Fruit fly (Drosophila melanogaster) whole organism, wandering third instar larva: ENCODE measurements around the gene Gr8a.

ENCODE experiments used
- Abd-B ChIP-seq: fragments of >200 bp; optimal IDR thresholded peaks from 2 replicates; lab custom pipeline; 2017; ENCODE audit warnings: missing biosample characterization, missing genetic modification characterization
- CG32264 ChIP-seq: fragments of 200-800 bp; sonication (Bioruptor generic); optimal IDR thresholded peaks from 2 replicates; lab custom pipeline; 2016; ENCODE audit warnings: missing biosample characterization, missing genetic modification characterization
- CG9705 ChIP-seq: fragments of 200-800 bp; sonication (Bioruptor generic); optimal IDR thresholded peaks from 2 replicates; lab custom pipeline; 2018; ENCODE audit warnings: missing biosample characterization, mild to moderate bottlenecking, missing genetic modification characterization
- Dfd ChIP-seq: fragments of >200 bp; optimal IDR thresholded peaks from 2 replicates; lab custom pipeline; 2017; ENCODE audit warnings: missing biosample characterization, missing genetic modification characterization
- Dif ChIP-seq: fragments of 200-275, 200-300 bp; sonication (Bioruptor generic); optimal IDR thresholded peaks from 2 replicates; lab custom pipeline; 2018; ENCODE audit warnings: missing biosample characterization, missing genetic modification characterization; ENCODE audit not compliant: partially characterized antibody
- HLH106 ChIP-seq: fragments of 200-800 bp; optimal IDR thresholded peaks from 3 replicates; lab custom pipeline; 2019; ENCODE audit warnings: missing biosample characterization, mild to moderate bottlenecking, missing genetic modification characterization, moderate library complexity
- Hnf4 ChIP-seq: fragments of 200-800 bp; sonication (Bioruptor generic); optimal IDR thresholded peaks from 2 replicates; lab custom pipeline; 2016; ENCODE audit warnings: missing biosample characterization, mild to moderate bottlenecking, missing genetic modification characterization
- Hr78 ChIP-seq: fragments of >200 bp; optimal IDR thresholded peaks from 2 replicates; lab custom pipeline; 2017; ENCODE audit warnings: missing biosample characterization, missing genetic modification characterization
- Hr83 ChIP-seq: fragments of 200-300 bp; sonication (Bioruptor generic); optimal IDR thresholded peaks from 2 replicates; lab custom pipeline; 2016; ENCODE audit warnings: missing biosample characterization, mild to moderate bottlenecking, missing genetic modification characterization, moderate library complexity; ENCODE audit not compliant: poor library complexity, severe bottlenecking
- Jra ChIP-seq: sonication (Bioruptor generic); optimal IDR thresholded peaks from 2 replicates; lab custom pipeline; 2016; ENCODE audit warnings: missing biosample characterization, missing genetic modification characterization
- Mio ChIP-seq: sonication (Bioruptor generic); optimal IDR thresholded peaks from 2 replicates; lab custom pipeline; 2016; ENCODE audit warnings: missing biosample characterization, missing genetic modification characterization
- Myc ChIP-seq: fragments of >200 bp; optimal IDR thresholded peaks from 2 replicates; lab custom pipeline; 2017
- OdsH ChIP-seq: fragments of 200-800 bp; sonication (Bioruptor generic); optimal IDR thresholded peaks from 2 replicates; lab custom pipeline; 2016; ENCODE audit warnings: missing biosample characterization, mild to moderate bottlenecking, missing genetic modification characterization
- Rel ChIP-seq, 2 experiments: fragments of 200-800 bp; sonication (Bioruptor generic) in 1 of 2; optimal IDR thresholded peaks; 2 replicates in 1 of 2; 3 replicates in 1 of 2; lab custom pipeline; 2016 to 2019; ENCODE audit warnings: mild to moderate bottlenecking in 2 of 2, missing biosample characterization in 2 of 2, missing genetic modification characterization in 2 of 2, moderate library complexity in 1 of 2
- Vsx2 ChIP-seq: fragments of 200-300, 225-300 bp; sonication (Bioruptor generic); optimal IDR thresholded peaks from 2 replicates; lab custom pipeline; 2018; ENCODE audit warnings: missing biosample characterization, missing genetic modification characterization; ENCODE audit not compliant: partially characterized antibody
- br ChIP-seq: fragments of 200-800 bp; sonication (Bioruptor generic); optimal IDR thresholded peaks from 2 replicates; lab custom pipeline; 2016; ENCODE audit warnings: missing biosample characterization, missing genetic modification characterization
- brk ChIP-seq: fragments of 200-800 bp; sonication (Bioruptor generic); optimal IDR thresholded peaks from 2 replicates; lab custom pipeline; 2016; ENCODE audit warnings: missing biosample characterization, mild to moderate bottlenecking, missing genetic modification characterization
- dl ChIP-seq, 2 experiments: fragments of 175-275, 200-275 bp in 1 of 2; fragments of 200-275 bp in 1 of 2; sonication (Bioruptor generic); optimal IDR thresholded peaks; lab custom pipeline; 2018; ENCODE audit warnings: mild to moderate bottlenecking in 2 of 2, missing biosample characterization in 2 of 2, missing genetic modification characterization in 2 of 2, moderate library complexity in 2 of 2; ENCODE audit not compliant: partially characterized antibody in 2 of 2, insufficient read depth in 1 of 2
- dsf ChIP-seq: sonication (Bioruptor generic); optimal IDR thresholded peaks from 2 replicates; lab custom pipeline; 2016; ENCODE audit warnings: missing biosample characterization, missing genetic modification characterization, borderline replicate concordance
- ey ChIP-seq: fragments of 200-800 bp; sonication (Bioruptor generic); optimal IDR thresholded peaks from 2 replicates; lab custom pipeline; 2016; ENCODE audit warnings: missing biosample characterization, missing genetic modification characterization
- foxo ChIP-seq, 2 experiments: fragments of 200-800 bp; sonication (Bioruptor generic); optimal IDR thresholded peaks; 2 replicates in 1 of 2; 3 replicates in 1 of 2; lab custom pipeline; 2016 to 2017; ENCODE audit warnings: missing biosample characterization in 2 of 2, missing genetic modification characterization in 2 of 2
- fru ChIP-seq: fragments of 200-800 bp; sonication (Bioruptor generic); optimal IDR thresholded peaks from 3 replicates; lab custom pipeline; 2016; ENCODE audit warnings: missing biosample characterization, mild to moderate bottlenecking, missing genetic modification characterization
- h ChIP-seq: fragments of 200-800 bp; sonication (Bioruptor generic); optimal IDR thresholded peaks from 3 replicates; lab custom pipeline; 2016; ENCODE audit warnings: missing biosample characterization, mild to moderate bottlenecking, missing genetic modification characterization
- jim ChIP-seq: fragments of 175-275, 200-325 bp; sonication (Bioruptor generic); optimal IDR thresholded peaks from 2 replicates; lab custom pipeline; 2016; ENCODE audit warnings: missing biosample characterization, mild to moderate bottlenecking, missing genetic modification characterization
- lola ChIP-seq: fragments of >200 bp; optimal IDR thresholded peaks from 2 replicates; lab custom pipeline; 2017; ENCODE audit warnings: missing biosample characterization, missing genetic modification characterization
- pan ChIP-seq: fragments of >200 bp; optimal IDR thresholded peaks from 2 replicates; lab custom pipeline; 2017
- psq ChIP-seq: fragments of 200-800 bp; sonication (Bioruptor generic); optimal IDR thresholded peaks from 3 replicates; lab custom pipeline; 2017; ENCODE audit warnings: missing biosample characterization, mild to moderate bottlenecking, missing genetic modification characterization, moderate library complexity
- rgr ChIP-seq: fragments of 200-800 bp; sonication (Bioruptor generic); optimal IDR thresholded peaks from 3 replicates; lab custom pipeline; 2016; ENCODE audit warnings: missing biosample characterization, mild to moderate bottlenecking, missing genetic modification characterization
- sage ChIP-seq: fragments of 200-800 bp; sonication (Bioruptor generic); optimal IDR thresholded peaks from 2 replicates; lab custom pipeline; 2016; ENCODE audit warnings: missing biosample characterization, mild to moderate bottlenecking, missing genetic modification characterization
- sv ChIP-seq: fragments of 200-800 bp; sonication (Bioruptor generic); optimal IDR thresholded peaks from 3 replicates; lab custom pipeline; 2016; ENCODE audit warnings: missing biosample characterization, missing genetic modification characterization
- tai ChIP-seq: sonication (Bioruptor generic); optimal IDR thresholded peaks from 2 replicates; lab custom pipeline; 2016; ENCODE audit warnings: missing biosample characterization, missing genetic modification characterization
- usp ChIP-seq: fragments of >200 bp; optimal IDR thresholded peaks from 2 replicates; lab custom pipeline; 2017; ENCODE audit warnings: missing biosample characterization, missing genetic modification characterization
- woc ChIP-seq: sonication (Bioruptor generic); optimal IDR thresholded peaks from 2 replicates; lab custom pipeline; 2016; ENCODE audit warnings: missing biosample characterization, mild to moderate bottlenecking, missing genetic modification characterization

The Gr8a gene

dm6 chrX:9201080-9201479 lies 25.9 kb upstream of the Gr8a start:
- TF ChIP-seq Hr83 (no peak), HLH106 (tag; lab: Kevin White, UChicago) (no peak), pan (no peak), Jra (GFP tag; lab: Kevin White, UChicago) (no peak), Dfd (no peak), Rel (GFP tag; optimal IDR thresholded peaks at IDR 0.05; lab: Kevin White, UChicago) (no peak), Rel (tag; optimal IDR thresholded peaks at IDR 0.05; lab: Kevin White, UChicago) (no peak), dl (GFP tag; optimal IDR thresholded peaks at IDR 0.05; lab: Kevin White, UChicago; ENCODE audit: insufficient read depth in 1 of 2, partially characterized antibody in 2 of 2) (no peak), ey (GFP tag; lab: Kevin White, UChicago) (no peak), lola (GFP tag; lab: Kevin White, UChicago) (no peak), Hnf4 (GFP tag; lab: Kevin White, UChicago) (no peak), Abd-B (GFP tag; lab: Kevin White, UChicago) (no peak), usp (GFP tag; lab: Kevin White, UChicago) (no peak)

DNA sequence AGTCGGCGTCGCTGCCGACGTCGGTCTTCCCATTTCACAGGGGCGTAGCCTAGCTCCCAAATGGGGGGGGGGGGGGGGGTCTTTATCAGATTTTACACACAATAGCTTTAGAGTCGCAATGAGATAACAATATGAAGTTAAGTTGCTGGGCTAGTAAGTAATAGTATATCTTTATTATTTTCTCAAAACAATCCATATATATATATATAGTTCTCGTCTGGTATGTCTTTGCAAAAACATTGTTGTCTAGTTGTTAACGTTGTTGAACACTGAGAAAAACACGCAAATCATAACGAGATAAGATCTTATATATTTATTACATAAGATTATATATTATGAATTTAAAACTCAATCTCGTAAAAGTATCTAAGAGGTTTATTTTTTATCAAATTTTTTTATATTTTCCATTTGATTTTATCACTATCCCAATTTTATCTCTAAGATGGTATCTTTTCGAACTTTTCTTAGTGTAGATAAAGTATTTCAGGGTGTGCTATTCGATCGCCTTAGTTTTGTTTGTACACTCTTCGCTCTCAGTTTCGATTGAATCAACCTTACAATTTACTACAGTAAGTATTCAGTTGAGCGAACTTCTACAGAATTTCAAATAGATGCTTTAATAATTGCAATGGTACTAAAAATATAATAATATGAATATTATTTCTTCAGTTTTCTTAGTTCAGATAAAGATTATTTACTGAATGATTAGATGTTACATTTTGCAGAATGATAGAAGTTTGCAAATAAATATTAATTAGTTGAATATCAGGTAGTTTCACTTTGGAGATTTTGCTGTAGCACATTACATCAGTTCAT lies 24.9 kb upstream of the Gr8a start:
- TF ChIP-seq psq (peak; percentile 29), CG32264 (no peak), Dfd (no peak), sv (GFP tag; lab: Kevin White, UChicago) (peak; percentile 4), br (GFP tag; lab: Kevin White, UChicago) (no peak), tai (GFP tag; lab: Kevin White, UChicago) (no peak), dsf (GFP tag; lab: Kevin White, UChicago) (no peak), HLH106 (tag; lab: Kevin White, UChicago) (peak; percentile 44), foxo (GFP tag; optimal IDR thresholded peaks at IDR 0.05; lab: Kevin White, UChicago) (peak in 1 of 2 experiments; percentile 5), jim (GFP tag; lab: Kevin White, UChicago) (no peak), sage (GFP tag; lab: Kevin White, UChicago) (no peak), Myc (lab: Kevin White, UChicago) (no peak), fru (GFP tag; lab: Kevin White, UChicago) (peak; percentile 21), Hnf4 (GFP tag; lab: Kevin White, UChicago) (no peak), Mio (GFP tag; lab: Kevin White, UChicago) (no peak), Abd-B (GFP tag; lab: Kevin White, UChicago) (no peak), rgr (GFP tag; lab: Kevin White, UChicago) (peak; percentile 44), Hr83 (no peak), Dif (GFP tag; lab: Kevin White, UChicago) (no peak), h (peak; percentile 14), lola (GFP tag; lab: Kevin White, UChicago) (no peak), Vsx2 (GFP tag; lab: Kevin White, UChicago) (no peak), ey (GFP tag; lab: Kevin White, UChicago) (no peak), CG9705 (GFP tag; lab: Kevin White, UChicago) (no peak), dl (GFP tag; optimal IDR thresholded peaks at IDR 0.05; lab: Kevin White, UChicago; ENCODE audit: insufficient read depth in 1 of 2, partially characterized antibody in 2 of 2) (no peak), woc (GFP tag; lab: Kevin White, UChicago) (no peak), brk (GFP tag; lab: Kevin White, UChicago) (no peak), pan (no peak), OdsH (GFP tag; lab: Kevin White, UChicago) (no peak)

DNA sequence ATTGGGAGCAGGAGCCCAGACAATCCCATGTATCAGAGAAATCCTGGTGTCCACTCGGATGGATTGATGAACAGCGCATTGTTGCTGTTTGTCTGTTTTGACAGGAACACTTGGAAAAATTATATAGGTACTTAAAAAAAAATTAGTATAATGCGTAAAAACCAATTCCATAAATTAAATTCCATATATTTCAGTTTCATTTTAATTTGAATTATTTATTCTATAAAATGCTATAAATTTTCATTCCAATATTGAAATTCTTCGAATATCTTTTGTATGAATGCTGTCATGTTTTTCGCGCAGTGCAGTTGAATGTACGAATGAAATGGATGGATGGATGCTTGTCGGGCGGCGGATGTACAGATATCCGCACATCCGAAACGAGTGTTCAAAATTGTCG lies 16.1 kb upstream of the Gr8a start, which contains the start of gene SmydA-9:
SmydA-9 (minus strand) TSS at position 101 of the 400 bp plus-strand sequence.
- no peak for TF ChIP-seq Dfd
- no peak for TF ChIP-seq Jra (GFP tag; lab: Kevin White, UChicago)
- TF ChIP-seq OdsH (GFP tag; lab: Kevin White, UChicago) = no peak
- no peak for TF ChIP-seq rgr (GFP tag; lab: Kevin White, UChicago)
- no peak for TF ChIP-seq Rel (GFP tag; optimal IDR thresholded peaks at IDR 0.05; lab: Kevin White, UChicago)
- no peak for TF ChIP-seq Rel (tag; optimal IDR thresholded peaks at IDR 0.05; lab: Kevin White, UChicago)
- peak; percentile 7 for TF ChIP-seq h
- TF ChIP-seq Hnf4 (GFP tag; lab: Kevin White, UChicago) = no peak
- no peak for TF ChIP-seq woc (GFP tag; lab: Kevin White, UChicago)
- TF ChIP-seq psq = no peak
- TF ChIP-seq Vsx2 (GFP tag; lab: Kevin White, UChicago) = no peak
- TF ChIP-seq sage (GFP tag; lab: Kevin White, UChicago) = no peak
- TF ChIP-seq Hr83 = no peak
- no peak for TF ChIP-seq ey (GFP tag; lab: Kevin White, UChicago)
- no peak for TF ChIP-seq dsf (GFP tag; lab: Kevin White, UChicago)
- TF ChIP-seq Hr78 (GFP tag; lab: Kevin White, UChicago) = no peak
- TF ChIP-seq HLH106 (tag; lab: Kevin White, UChicago) = peak; percentile 48
